Worm (Caenorhabditis elegans) whole organism, early embryonic: Measurements from ENCODE around the gene taap-1.

Experiments used
- B0310.2 ChIP-seq: sonication (generic microtip); optimal IDR thresholded peaks from 2 replicates; lab custom pipeline; 2016; ENCODE audit warnings: mild to moderate bottlenecking, missing genetic modification characterization, missing compliant biosample characterization
- F13C5.2 ChIP-seq: sonication (generic microtip); optimal IDR thresholded peaks from 2 replicates; lab custom pipeline; 2017; ENCODE audit warnings: mild to moderate bottlenecking, missing genetic modification characterization, inconsistent platforms, missing compliant biosample characterization
- aly-1 ChIP-seq: sonication (generic microtip); optimal IDR thresholded peaks from 2 replicates; lab custom pipeline; 2016; ENCODE audit warnings: missing genetic modification characterization, missing compliant biosample characterization
- ama-1 ChIP-seq: fragments of 150-350 bp; optimal IDR thresholded peaks from 2 replicates; lab custom pipeline; 2014
- ceh-13 ChIP-seq: fragments of 200-800 bp; sonication (Bioruptor generic); optimal IDR thresholded peaks from 2 replicates; lab custom pipeline; 2018; ENCODE audit warnings: mild to moderate bottlenecking, missing genetic modification characterization, missing compliant biosample characterization
- ceh-36 ChIP-seq: sonication (generic microtip); optimal IDR thresholded peaks from 2 replicates; lab custom pipeline; 2016; ENCODE audit warnings: missing genetic modification characterization, inconsistent platforms, missing compliant biosample characterization
- ets-7 ChIP-seq: sonication (generic microtip); optimal IDR thresholded peaks from 2 replicates; lab custom pipeline; 2016; ENCODE audit warnings: missing genotype, missing genetic modification characterization, missing compliant biosample characterization
- flt-1 ChIP-seq: fragments of 200-800 bp; sonication (Bioruptor generic); IDR thresholded peaks from 2 replicates; pipeline ENCODE4 v1.3.6; 2022; ENCODE audit warnings: missing genetic modification characterization, missing compliant biosample characterization
- hmbx-1 ChIP-seq: sonication (generic microtip); optimal IDR thresholded peaks from 2 replicates; lab custom pipeline; 2016; ENCODE audit warnings: mild to moderate bottlenecking, missing genetic modification characterization, missing compliant biosample characterization
- hmg-4 ChIP-seq: fragments of 200-800 bp; sonication (Bioruptor generic); optimal IDR thresholded peaks from 2 replicates; lab custom pipeline; 2018; ENCODE audit warnings: mild to moderate bottlenecking, missing genetic modification characterization, missing compliant biosample characterization
- hnd-1 ChIP-seq: sonication (generic microtip); optimal IDR thresholded peaks from 2 replicates; lab custom pipeline; 2016; ENCODE audit warnings: missing genetic modification characterization, missing compliant biosample characterization
- pes-1 ChIP-seq: fragments of 200-800 bp; sonication (Bioruptor generic); IDR thresholded peaks from 2 replicates; pipeline ENCODE4 v1.3.6; 2022; ENCODE audit warnings: missing genetic modification reagents, missing genetic modification characterization, missing compliant biosample characterization
- scrt-1 ChIP-seq: fragments of 200-800 bp; sonication (Bioruptor generic); IDR thresholded peaks from 2 replicates; pipeline ENCODE4 v1.3.6; 2022; ENCODE audit warnings: missing genetic modification characterization, missing compliant biosample characterization
- sea-1 ChIP-seq: fragments of 200-800 bp; sonication (Bioruptor generic); conservative IDR thresholded peaks from 2 replicates; pipeline ENCODE4 v1.3.6; 2022; ENCODE audit warnings: missing genetic modification characterization, missing compliant biosample characterization
- tbx-11 ChIP-seq: fragments of 200-800 bp; sonication (Bioruptor generic); IDR thresholded peaks from 2 replicates; pipeline ENCODE4 v1.3.6; 2022; ENCODE audit warnings: missing genetic modification characterization, missing compliant biosample characterization
- tbx-37 ChIP-seq: fragments of 200-800 bp; sonication (Bioruptor generic); conservative IDR thresholded peaks from 2 replicates; pipeline ENCODE4 v1.3.6; 2022; ENCODE audit warnings: missing genetic modification reagents, missing genetic modification characterization, missing compliant biosample characterization
- tra-4 ChIP-seq: sonication (generic microtip); optimal IDR thresholded peaks from 2 replicates; lab custom pipeline; 2017; ENCODE audit warnings: missing genetic modification characterization, missing compliant biosample characterization

taap-1 gene

ce11 chrII:8518210-8518609 is 34.5 kb upstream of the taap-1 start, which contains the start of gene T13H5.8:
Gene T13H5.8 (plus strand): TSS chrII:8518510.
- no peak for TF ChIP-seq ets-7 (tag; lab: Kevin White, UChicago)
- no peak for TF ChIP-seq aly-1 (tag; lab: Kevin White, UChicago)
- TF ChIP-seq hnd-1 (tag; lab: Kevin White, UChicago), result no peak
- TF ChIP-seq hmg-4, result no peak
- no peak for TF ChIP-seq pes-1 (GFP tag; lab: Robert Waterston, UW)
- TF ChIP-seq tbx-37 (GFP tag; lab: Robert Waterston, UW), result no peak
- TF ChIP-seq flt-1, result no peak
- no peak for TF ChIP-seq ceh-36 (tag; lab: Kevin White, UChicago)
- TF ChIP-seq hmbx-1 (tag; lab: Kevin White, UChicago), result no peak
- TF ChIP-seq tbx-11 (GFP tag; lab: Robert Waterston, UW), result no peak
- no peak for TF ChIP-seq tra-4

ce11 chrII:8516783-8517182 is 33.1 kb upstream of the taap-1 start, which contains the start of gene rnh-2:
Gene rnh-2 (plus strand): TSS chrII:8517150.
- TF ChIP-seq aly-1 (tag; lab: Kevin White, UChicago) (no peak), F13C5.2 (tag; lab: Kevin White, UChicago) (peak; percentile 5), tbx-37 (GFP tag; lab: Robert Waterston, UW) (peak; percentile 46; the same call in 1 of the 2 replicates), flt-1 (0 out of 2 replicates have a peak, but pooled peaks have one; percentile 31)

ce11 chrII:8515521-8515920 is 31.9 kb upstream of the taap-1 start:
- TF ChIP-seq sea-1 (GFP tag; lab: Robert Waterston, UW), result no peak
- no peak for TF ChIP-seq ceh-13 (GFP tag; lab: Kevin White, UChicago)
- no peak for TF ChIP-seq flt-1
- TF ChIP-seq B0310.2 (tag; lab: Kevin White, UChicago), result no peak
- no peak for TF ChIP-seq hmbx-1 (tag; lab: Kevin White, UChicago)
- TF ChIP-seq hnd-1 (tag; lab: Kevin White, UChicago), result no peak
- TF ChIP-seq F13C5.2 (tag; lab: Kevin White, UChicago), result no peak
- no peak for TF ChIP-seq ceh-36 (tag; lab: Kevin White, UChicago)
- TF ChIP-seq pes-1 (GFP tag; lab: Robert Waterston, UW), result no peak
- TF ChIP-seq aly-1 (tag; lab: Kevin White, UChicago), result no peak

ce11 chrII:8514729-8515128 is 31.1 kb upstream of the taap-1 start, which contains the start of gene ctg-2:
Gene ctg-2 (plus strand): TSS chrII:8515054.
- TF ChIP-seq ets-7 (tag; lab: Kevin White, UChicago) (no peak), hmg-4 (no peak)

ce11 chrII:8508956-8509355 is 25.3 kb upstream of the taap-1 start, which contains the start of gene T13H5.1:
Gene T13H5.1 (minus strand): TSS chrII:8509056.
- TF ChIP-seq tbx-37 (GFP tag; lab: Robert Waterston, UW), result no peak
- no peak for TF ChIP-seq hmbx-1 (tag; lab: Kevin White, UChicago)
- TF ChIP-seq hmg-4, result no peak
- TF ChIP-seq F13C5.2 (tag; lab: Kevin White, UChicago), result no peak
- no peak for TF ChIP-seq sea-1 (GFP tag; lab: Robert Waterston, UW)

- no peak for TF ChIP-seq flt-1
- no peak for TF ChIP-seq ama-1 (lab: Kevin White, UChicago)
These were observed 23.1 kb upstream of the taap-1 start for ce11 chrII:8506759-8507158.

ce11 chrII:8504074-8504724 is 20.5 kb upstream of the taap-1 start:
- TF ChIP-seq hmbx-1 (tag; lab: Kevin White, UChicago) (no peak), sea-1 (GFP tag; lab: Robert Waterston, UW) (no peak), aly-1 (tag; lab: Kevin White, UChicago) (no peak), flt-1 (no peak), F13C5.2 (tag; lab: Kevin White, UChicago) (no peak), hmg-4 (no peak), tra-4 (no peak), B0310.2 (tag; lab: Kevin White, UChicago) (no peak), ceh-36 (tag; lab: Kevin White, UChicago) (no peak), hnd-1 (tag; lab: Kevin White, UChicago) (no peak), ceh-13 (GFP tag; lab: Kevin White, UChicago) (no peak), tbx-37 (GFP tag; lab: Robert Waterston, UW) (no peak), ama-1 (lab: Kevin White, UChicago) (no peak), pes-1 (GFP tag; lab: Robert Waterston, UW) (no peak), tbx-11 (GFP tag; lab: Robert Waterston, UW) (no peak), scrt-1 (GFP tag; lab: Robert Waterston, UW) (no peak), ets-7 (tag; lab: Kevin White, UChicago) (no peak)

ce11 chrII:8499021-8499420 is 15.3 kb upstream of the taap-1 start:
- TF ChIP-seq hmg-4 (no peak), B0310.2 (tag; lab: Kevin White, UChicago) (no peak), sea-1 (GFP tag; lab: Robert Waterston, UW) (no peak), ama-1 (lab: Kevin White, UChicago) (no peak), ceh-13 (GFP tag; lab: Kevin White, UChicago) (no peak), hmbx-1 (tag; lab: Kevin White, UChicago) (no peak), scrt-1 (GFP tag; lab: Robert Waterston, UW) (no peak), hnd-1 (tag; lab: Kevin White, UChicago) (no peak), pes-1 (GFP tag; lab: Robert Waterston, UW) (no peak), tra-4 (no peak), ceh-36 (tag; lab: Kevin White, UChicago) (no peak), ets-7 (tag; lab: Kevin White, UChicago) (no peak), aly-1 (tag; lab: Kevin White, UChicago) (no peak), F13C5.2 (tag; lab: Kevin White, UChicago) (no peak), tbx-37 (GFP tag; lab: Robert Waterston, UW) (no peak), tbx-11 (GFP tag; lab: Robert Waterston, UW) (no peak), flt-1 (no peak)
